Worm (Caenorhabditis elegans) whole organism, young adult: Measurements from ENCODE around the gene hrde-2.

Experiments used
- T07F8.4 ChIP-seq: sonication (generic microtip); optimal IDR thresholded peaks from 2 replicates; lab custom pipeline; 2016; ENCODE audit warnings: mild to moderate bottlenecking, missing genetic modification characterization, moderate library complexity, missing compliant biosample characterization
- ama-1 ChIP-seq, 3 experiments: fragments of 150-350 bp in 1 of 3; sonication (generic microtip) in 2 of 3; optimal IDR thresholded peaks; 2 replicates each; lab custom pipeline; 2014 to 2018; ENCODE audit warnings: missing biosample characterization in 2 of 3, missing genetic modification characterization in 2 of 3, missing genetic modification reagents in 2 of 3
- hlh-12 ChIP-seq: sonication (generic microtip); optimal IDR thresholded peaks from 2 replicates; lab custom pipeline; 2016; ENCODE audit warnings: missing genetic modification characterization, missing compliant biosample characterization
- nhr-90 ChIP-seq: sonication (generic microtip); optimal IDR thresholded peaks from 2 replicates; lab custom pipeline; 2016; ENCODE audit warnings: missing genotype, mild to moderate bottlenecking, missing genetic modification characterization, missing compliant biosample characterization
- snpc-3.4 ChIP-seq: sonication (generic microtip); optimal IDR thresholded peaks from 2 replicates; lab custom pipeline; 2017; ENCODE audit warnings: missing genetic modification characterization, mild to moderate bottlenecking, missing compliant biosample characterization, antibody characterized with exemption, moderate library complexity, missing genotype, missing genetic modification reagents
- unc-130 ChIP-seq: sonication (generic microtip); optimal IDR thresholded peaks from 2 replicates; lab custom pipeline; 2016; ENCODE audit warnings: missing genetic modification reagents, missing genetic modification characterization, missing compliant biosample characterization
- unc-62 ChIP-seq: fragments of 150-350 bp; optimal IDR thresholded peaks from 2 replicates; lab custom pipeline; 2014; ENCODE audit warnings: missing biosample characterization, missing genetic modification reagents, missing genetic modification characterization

- TF ChIP-seq ama-1 (optimal IDR thresholded peaks at IDR 0.05; lab: Kevin White, UChicago) (no peak), ama-1 (GFP tag; optimal IDR thresholded peaks at IDR 0.05; lab: Kevin White, UChicago) (no peak), snpc-3.4 (no peak), hlh-12 (tag; lab: Kevin White, UChicago) (no peak), unc-62 (GFP tag; lab: Kevin White, UChicago) (no peak), unc-130 (no peak), nhr-90 (tag; lab: Kevin White, UChicago) (no peak), T07F8.4 (tag; lab: Kevin White, UChicago) (no peak)
Measured at ce11 chrV:14978205-14978751, 26.6 kb upstream of the hrde-2 start, which contains the start of the genes grd-12 and F02D8.1.
